Worm (Caenorhabditis elegans): ENCODE results near the gene adk-1.
A peak's percentile ranks its signal among the peaks of the same experiment; 100 is the strongest.
"Not testable (repeated sequence)": the region's sequence is repeated elsewhere in the genome, so short reads cannot be mapped to it uniquely, and the experiment has no call there.

adk-1 gene

ce11 chrIV:11207186-11207585, 3.4 kb downstream of the adk-1 start, which contains the start of gene R07H5.9:
Gene R07H5.9, plus strand, starts transcription at chrIV:11207486.
- TF ChIP-seq snpc-1.1 (tag; optimal IDR thresholded peaks at IDR 0.05; ENCODE audit: insufficient read depth) (no peak), gei-17 (GFP tag; optimal IDR thresholded peaks at IDR 0.05) (no peak), hmg-20 (GFP tag; IDR thresholded peaks at IDR 0.05) (no peak), him-1 (tag; optimal IDR thresholded peaks at IDR 0.05) (no peak), repo-1 (tag; optimal IDR thresholded peaks at IDR 0.05) (no peak), F39B2.1 (GFP tag; IDR thresholded peaks at IDR 0.05) (no peak), B0019.2 (GFP tag; conservative IDR thresholded peaks at IDR 0.05) (no peak), B0035.1 (tag; optimal IDR thresholded peaks at IDR 0.05) (no peak), attf-3 (GFP tag; conservative IDR thresholded peaks at IDR 0.05) (no peak)

DNA sequence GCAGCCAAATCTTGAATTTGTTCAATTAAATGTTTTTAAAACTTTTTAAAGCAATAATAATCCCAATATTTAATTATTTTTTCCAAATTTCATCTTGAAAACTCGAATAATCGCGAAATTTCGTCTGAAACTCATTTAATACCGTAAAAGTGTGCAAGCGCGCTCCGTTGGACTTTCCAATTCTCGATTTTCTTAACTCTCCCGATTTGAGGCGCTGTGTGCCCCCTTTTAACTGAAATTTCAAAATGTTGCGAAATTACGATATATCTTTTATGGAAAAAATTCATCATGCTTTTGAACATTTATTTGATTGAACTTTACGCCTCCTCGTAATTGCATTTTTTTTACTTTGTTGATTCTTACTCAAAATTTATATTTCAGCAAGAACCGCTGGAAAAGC, 8.2 kb downstream of the adk-1 start, which contains the start of gene R07H5.11:
Gene R07H5.11 (plus strand): TSS at position 380 of the 400 bp plus-strand sequence.
- TF ChIP-seq mcd-1 (GFP tag; IDR thresholded peaks at IDR 0.05) = peak; percentile 60
- peak; percentile 78 for TF ChIP-seq cebp-1 (GFP tag; IDR thresholded peaks at IDR 0.05)
- peak; percentile 70 for TF ChIP-seq cebp-1 (tag; optimal IDR thresholded peaks at IDR 0.05)

DNA sequence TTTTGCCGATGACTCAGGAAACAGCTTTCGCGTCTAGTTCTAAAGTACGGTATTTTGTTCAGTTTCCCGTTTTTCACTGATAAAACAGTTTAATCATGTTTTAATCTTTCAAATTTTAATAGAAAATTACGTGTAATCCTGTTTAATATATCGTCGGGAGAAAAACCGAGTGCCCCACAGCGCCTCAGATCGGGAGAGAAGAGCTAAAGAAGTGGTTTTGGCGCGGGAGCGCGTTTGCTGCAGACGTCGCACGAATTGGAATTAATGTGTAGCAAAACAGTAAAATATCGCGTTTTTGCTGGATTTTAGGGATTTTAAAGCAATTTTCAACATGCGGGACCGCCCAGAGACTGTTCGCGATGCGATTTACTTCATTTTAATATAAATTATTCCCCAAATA, 9.9 kb downstream of the adk-1 start:
- TF ChIP-seq D2030.7 (GFP tag; IDR thresholded peaks at IDR 0.05) = peak; percentile 49
- TF ChIP-seq ztf-28 (GFP tag; IDR thresholded peaks at IDR 0.05) = peak; percentile 78; the same call in 1 of the 2 replicates
- TF ChIP-seq attf-3 (GFP tag; conservative IDR thresholded peaks at IDR 0.05) = 0 out of 2 replicates have a peak, but pooled peaks have one; percentile 38
- peak; percentile 74 for TF ChIP-seq aptf-2 (GFP tag; conservative IDR thresholded peaks at IDR 0.05)
- peak; percentile 27; the same call in 1 of the 2 replicates for TF ChIP-seq C17E4.6 (GFP tag; IDR thresholded peaks at IDR 0.05)
- 0 out of 2 replicates have a peak, but pooled peaks have one; percentile 45 for TF ChIP-seq dox-1 (GFP tag; IDR thresholded peaks at IDR 0.05)
- peak; percentile 81 for TF ChIP-seq ztf-25 (GFP tag; IDR thresholded peaks at IDR 0.05)
- TF ChIP-seq egrh-3 (GFP tag; IDR thresholded peaks at IDR 0.05) = peak; percentile 47; the same call in 1 of the 2 replicates
- peak; percentile 89 for TF ChIP-seq ceh-100 (GFP tag; IDR thresholded peaks at IDR 0.05)
- peak; percentile 77 for TF ChIP-seq mcd-1 (GFP tag; IDR thresholded peaks at IDR 0.05)

- peak; percentile 32; the same call in 1 of the 2 replicates for TF ChIP-seq D2030.7 (GFP tag; IDR thresholded peaks at IDR 0.05)
- TF ChIP-seq aptf-2 (GFP tag; conservative IDR thresholded peaks at IDR 0.05) = peak; percentile 81
- 0 out of 2 replicates have a peak, but pooled peaks have one; percentile 53 for TF ChIP-seq ztf-28 (GFP tag; IDR thresholded peaks at IDR 0.05)
- TF ChIP-seq mcd-1 (GFP tag; IDR thresholded peaks at IDR 0.05) = peak; percentile 79
- 0 out of 2 replicates have a peak, but pooled peaks have one; percentile 12 for TF ChIP-seq dox-1 (GFP tag; IDR thresholded peaks at IDR 0.05)
- TF ChIP-seq ceh-100 (GFP tag; IDR thresholded peaks at IDR 0.05) = peak; percentile 92
- TF ChIP-seq egrh-3 (GFP tag; IDR thresholded peaks at IDR 0.05) = 0 out of 2 replicates have a peak, but pooled peaks have one; percentile 21
- 0 out of 2 replicates have a peak, but pooled peaks have one; percentile 10 for TF ChIP-seq Y67H2A.10 (GFP tag; conservative IDR thresholded peaks at IDR 0.05)
- TF ChIP-seq ztf-25 (GFP tag; IDR thresholded peaks at IDR 0.05) = 0 out of 2 replicates have a peak, but pooled peaks have one; percentile 64
- peak; percentile 46; the same call in 1 of the 2 replicates for TF ChIP-seq attf-3 (GFP tag; conservative IDR thresholded peaks at IDR 0.05)
Observed at ce11 chrIV:11198983-11199382, 11.6 kb downstream of the adk-1 start, which contains the start of gene R07H5.16. Gene R07H5.16, plus strand, starts transcription at chrIV:11199330.

- TF ChIP-seq egl-44 (GFP tag; IDR thresholded peaks at IDR 0.05) (peak; percentile 55; the same call in 1 of the 2 replicates), ceh-100 (GFP tag; IDR thresholded peaks at IDR 0.05) (peak; percentile 65; the same call in 1 of the 2 replicates), rpc-1 (tag; optimal IDR thresholded peaks at IDR 0.05) (peak; percentile 15), Y95B8A.8 (GFP tag; IDR thresholded peaks at IDR 0.05) (0 out of 2 replicates have a peak, but pooled peaks have one; percentile 49), ztf-25 (GFP tag; IDR thresholded peaks at IDR 0.05) (peak; percentile 82), nfyb-1 (GFP tag; IDR thresholded peaks at IDR 0.05) (peak; percentile 70), tbp1 (GFP tag; optimal IDR thresholded peaks at IDR 0.05) (peak; percentile 77), hsf-1 (GFP tag; IDR thresholded peaks at IDR 0.05) (0 out of 2 replicates have a peak, but pooled peaks have one; percentile 58), C17E4.6 (GFP tag; IDR thresholded peaks at IDR 0.05) (0 out of 2 replicates have a peak, but pooled peaks have one; percentile 23), B0261.1 (tag; optimal IDR thresholded peaks at IDR 0.05) (peak; percentile 47), nhr-120 (GFP tag; IDR thresholded peaks at IDR 0.05) (0 out of 2 replicates have a peak, but pooled peaks have one; percentile 60), lin-26 (GFP tag; IDR thresholded peaks at IDR 0.05) (peak; percentile 91), hmg-1.2 (GFP tag; IDR thresholded peaks at IDR 0.05) (peak; percentile 55), D2030.7 (GFP tag; IDR thresholded peaks at IDR 0.05) (peak; percentile 60)
- not testable (repeated sequence) for TF ChIP-seq rpc-1 (optimal IDR thresholded peaks at IDR 0.05)
Observed at ce11 chrIV:11196866-11197265, 13.8 kb downstream of the adk-1 start.

Data from whole organism, young adult.